Fruit fly (Drosophila melanogaster) whole organism, pupa: ENCODE measurements around the gene CG1695.
"Not testable (repeated sequence)": the region's sequence is repeated elsewhere in the genome, so short reads cannot be mapped to it uniquely, and the experiment has no call there.

Experiments
- CG10348 ChIP-seq: fragments of 200-800 bp; sonication (Bioruptor generic); IDR thresholded peaks from 2 replicates; pipeline ENCODE4 v1.3.6; 2022; ENCODE audit warnings: missing biosample characterization, missing genetic modification characterization
- CG12605 ChIP-seq: fragments of 200-800 bp; sonication (Bioruptor generic); IDR thresholded peaks from 2 replicates; pipeline ENCODE4 v1.3.6; 2022; ENCODE audit warnings: missing biosample characterization, missing genetic modification characterization
- CG13204 ChIP-seq: fragments of 200-800 bp; sonication (Bioruptor generic); optimal IDR thresholded peaks from 2 replicates; lab custom pipeline; 2018; ENCODE audit warnings: missing biosample characterization, mild to moderate bottlenecking, missing genetic modification characterization, moderate library complexity
- CG14655 ChIP-seq: fragments of 200-800 bp; sonication (Bioruptor generic); optimal IDR thresholded peaks from 3 replicates; lab custom pipeline; 2017; ENCODE audit warnings: mild to moderate bottlenecking, missing biosample characterization, missing genetic modification reagents, missing genetic modification characterization
- CG15710 ChIP-seq: fragments of 200-800 bp; sonication (Bioruptor generic); optimal IDR thresholded peaks from 2 replicates; lab custom pipeline; 2018; ENCODE audit warnings: missing biosample characterization, mild to moderate bottlenecking, missing genetic modification characterization, moderate library complexity
- CG17806 ChIP-seq: fragments of 200-800 bp; sonication (Bioruptor generic); optimal IDR thresholded peaks from 2 replicates; lab custom pipeline; 2018; ENCODE audit warnings: missing biosample characterization, mild to moderate bottlenecking, missing genetic modification characterization, moderate library complexity
- CG32121 ChIP-seq: fragments of 200-800 bp; sonication (Bioruptor generic); IDR thresholded peaks from 2 replicates; pipeline ENCODE4 v1.3.6; 2022; ENCODE audit warnings: missing biosample characterization, missing genetic modification characterization
- CG34367 ChIP-seq: fragments of 200-800 bp; sonication (Bioruptor generic); optimal IDR thresholded peaks from 2 replicates; lab custom pipeline; 2018; ENCODE audit warnings: missing biosample characterization, mild to moderate bottlenecking, missing genetic modification characterization
- CG4496 ChIP-seq: fragments of 200-800 bp; sonication (Bioruptor generic); IDR thresholded peaks from 3 replicates; pipeline ENCODE4 v1.3.6; 2022; ENCODE audit warnings: missing biosample characterization, missing genetic modification characterization
- CG8159 ChIP-seq: fragments of 200-800 bp; sonication (Bioruptor generic); optimal IDR thresholded peaks from 3 replicates; lab custom pipeline; 2018; ENCODE audit warnings: missing biosample characterization, mild to moderate bottlenecking, missing genetic modification characterization, moderate library complexity
- CG8301 ChIP-seq: fragments of 200-800 bp; sonication (Bioruptor generic); optimal IDR thresholded peaks from 2 replicates; lab custom pipeline; 2018; ENCODE audit warnings: missing biosample characterization, mild to moderate bottlenecking, missing genetic modification characterization
- CG9948 ChIP-seq: fragments of 200-800 bp; sonication (Bioruptor generic); optimal IDR thresholded peaks from 2 replicates; lab custom pipeline; 2018; ENCODE audit warnings: missing biosample characterization, mild to moderate bottlenecking, missing genetic modification characterization, moderate library complexity
- D1 ChIP-seq: fragments of 200-800 bp; sonication (Bioruptor generic); optimal IDR thresholded peaks from 2 replicates; lab custom pipeline; 2018; ENCODE audit warnings: missing biosample characterization, mild to moderate bottlenecking, missing genetic modification characterization, moderate library complexity
- EcR ChIP-seq: fragments of 200-800 bp; sonication (Bioruptor generic); optimal IDR thresholded peaks from 3 replicates; lab custom pipeline; 2019; ENCODE audit warnings: missing biosample characterization, missing genetic modification characterization, mild to moderate bottlenecking, moderate library complexity, missing genetic modification reagents
- Ets98B ChIP-seq: fragments of 200-800 bp; sonication (Bioruptor generic); IDR thresholded peaks from 2 replicates; pipeline ENCODE4 v1.3.6; 2022; ENCODE audit warnings: missing biosample characterization, missing genetic modification characterization
- Pif1A ChIP-seq: fragments of 200-800 bp; sonication (Bioruptor generic); optimal IDR thresholded peaks from 3 replicates; lab custom pipeline; 2016; ENCODE audit warnings: missing biosample characterization, missing genetic modification characterization
- Pif1B ChIP-seq: fragments of 200-800 bp; sonication (Bioruptor generic); optimal IDR thresholded peaks from 3 replicates; lab custom pipeline; 2016; ENCODE audit warnings: missing biosample characterization, missing genetic modification characterization
- Snoo ChIP-seq: fragments of 200-800 bp; sonication (Bioruptor generic); optimal IDR thresholded peaks from 3 replicates; lab custom pipeline; 2017; ENCODE audit warnings: missing biosample characterization, mild to moderate bottlenecking, missing genetic modification characterization, inconsistent platforms
- fd96Ca ChIP-seq: fragments of 200-800 bp; sonication (Bioruptor generic); IDR thresholded peaks from 3 replicates; pipeline ENCODE4 v1.3.6; 2022; ENCODE audit warnings: missing biosample characterization, missing genetic modification characterization
- gl ChIP-seq: fragments of 200-800 bp; sonication (Bioruptor generic); optimal IDR thresholded peaks from 2 replicates; lab custom pipeline; 2018; ENCODE audit warnings: missing biosample characterization, mild to moderate bottlenecking, missing genetic modification characterization
- rn ChIP-seq: fragments of 200-800 bp; sonication (Bioruptor generic); IDR thresholded peaks from 2 replicates; pipeline ENCODE4 v1.3.6; 2022; ENCODE audit warnings: missing biosample characterization, missing genetic modification characterization

Gene CG1695

dm6 chrX:20429482-20430204, 4.1 kb upstream of the CG1695 start, which contains the start of the genes CG11710 and mal:
Gene CG11710, minus strand, starts transcription at chrX:20429673.
Gene mal, plus strand, starts transcription at chrX:20429675.
- TF ChIP-seq CG34367 (tag; lab: Kevin White, UChicago), result peak; percentile 48
- TF ChIP-seq fd96Ca (GFP tag; lab: Robert Waterston, UW), result peak; percentile 72
- TF ChIP-seq CG4496 (GFP tag; lab: Robert Waterston, UW), result peak; percentile 70
- no peak for TF ChIP-seq D1 (tag; lab: Kevin White, UChicago)
- no peak for TF ChIP-seq CG12605
- peak; percentile 76 for TF ChIP-seq CG17806
- no peak for TF ChIP-seq EcR (GFP tag; lab: Kevin White, UChicago)
- no peak for TF ChIP-seq CG14655 (GFP tag; lab: Kevin White, UChicago)
- TF ChIP-seq CG8301, result peak; percentile 83
- TF ChIP-seq CG15710 (tag; lab: Kevin White, UChicago), result peak; percentile 75
- peak; percentile 79 for TF ChIP-seq CG32121
- peak; percentile 60 for TF ChIP-seq Ets98B (GFP tag; lab: Robert Waterston, UW)
- peak; percentile 88 for TF ChIP-seq CG8159
- TF ChIP-seq Pif1B, result peak; percentile 85
- TF ChIP-seq rn, result no peak
- TF ChIP-seq Pif1A, result no peak
- TF ChIP-seq Snoo (tag; lab: Kevin White, UChicago), result peak; percentile 71
- 0 out of 2 replicates have a peak, but pooled peaks have one; percentile 22 for TF ChIP-seq CG10348 (GFP tag; lab: Robert Waterston, UW)
- TF ChIP-seq CG13204 (GFP tag; lab: Kevin White, UChicago), result no peak
- peak; percentile 69 for TF ChIP-seq gl (tag; lab: Kevin White, UChicago)
- peak; percentile 62 for TF ChIP-seq CG9948

- TF ChIP-seq CG10348 (GFP tag; lab: Robert Waterston, UW), result no peak
- no peak for TF ChIP-seq CG8159
- TF ChIP-seq fd96Ca (GFP tag; lab: Robert Waterston, UW), result no peak
- TF ChIP-seq rn, result no peak
- TF ChIP-seq CG14655 (GFP tag; lab: Kevin White, UChicago), result no peak
- TF ChIP-seq CG9948, result no peak
- TF ChIP-seq CG12605, result no peak
- no peak for TF ChIP-seq EcR (GFP tag; lab: Kevin White, UChicago)
- TF ChIP-seq D1 (tag; lab: Kevin White, UChicago), result no peak
- no peak for TF ChIP-seq CG32121
- no peak for TF ChIP-seq Pif1B
- no peak for TF ChIP-seq Ets98B (GFP tag; lab: Robert Waterston, UW)
- no peak for TF ChIP-seq CG13204 (GFP tag; lab: Kevin White, UChicago)
- no peak for TF ChIP-seq gl (tag; lab: Kevin White, UChicago)
Observed at dm6 chrX:20434534-20434933, 784 bp downstream of the CG1695 start.

dm6 chrX:20436866-20437265, 3.1 kb downstream of the CG1695 start:
- no peak for TF ChIP-seq CG14655 (GFP tag; lab: Kevin White, UChicago)
- TF ChIP-seq CG15710 (tag; lab: Kevin White, UChicago), result no peak
- TF ChIP-seq Pif1B, result no peak
- no peak for TF ChIP-seq D1 (tag; lab: Kevin White, UChicago)
- no peak for TF ChIP-seq CG8159
- no peak for TF ChIP-seq fd96Ca (GFP tag; lab: Robert Waterston, UW)
- no peak for TF ChIP-seq Ets98B (GFP tag; lab: Robert Waterston, UW)
- TF ChIP-seq CG17806, result no peak

- not testable (repeated sequence) for TF ChIP-seq CG10348 (GFP tag; lab: Robert Waterston, UW); CG17806; Snoo (tag; lab: Kevin White, UChicago)
Observed at dm6 chrX:20446071-20446470, 12.3 kb downstream of the CG1695 start, which contains the start of gene CG42578. Gene CG42578, plus strand, starts transcription at chrX:20446371.

DNA sequence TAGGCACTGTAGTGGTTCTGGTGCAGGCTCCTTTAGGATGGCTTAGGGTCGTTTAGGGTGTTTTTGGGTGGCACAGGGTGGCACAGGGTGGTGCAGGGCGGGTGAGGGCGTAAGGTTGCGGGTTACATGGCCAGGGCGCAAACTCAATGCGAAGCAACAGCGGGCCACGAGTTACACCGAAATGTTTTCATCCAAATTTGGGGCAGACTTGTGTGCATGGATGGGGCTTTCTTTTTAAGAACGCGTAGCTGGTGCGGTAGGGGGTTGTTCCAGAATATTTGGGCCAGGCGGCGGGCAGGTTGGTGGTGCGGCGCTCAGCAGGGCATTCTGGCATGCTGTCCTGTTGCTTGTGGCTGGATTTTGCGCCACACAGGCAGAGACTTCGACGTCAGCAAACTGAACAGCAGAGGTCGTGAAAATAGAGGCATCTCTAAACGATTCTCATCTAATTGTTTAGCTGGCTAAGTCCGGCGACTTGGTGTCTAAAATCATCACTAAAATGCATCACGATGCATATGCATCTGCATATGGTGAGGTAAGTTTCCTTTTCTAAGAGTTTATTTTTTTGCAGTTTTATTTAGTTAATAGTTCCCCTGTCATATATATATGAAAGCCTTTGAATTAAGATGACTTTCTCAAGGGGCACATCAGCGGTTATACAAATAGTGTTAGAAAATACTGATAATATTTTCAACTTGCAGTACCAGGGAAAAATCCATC, 14.3 kb downstream of the CG1695 start:
- TF ChIP-seq CG14655 (GFP tag; lab: Kevin White, UChicago) (peak; percentile 12), CG4496 (GFP tag; lab: Robert Waterston, UW) (no peak), CG8159 (peak; percentile 31), D1 (tag; lab: Kevin White, UChicago) (no peak)

dm6 chrX:20448828-20449427, 15.2 kb downstream of the CG1695 start, which contains the start of gene tbc:
Gene tbc, plus strand, starts transcription at chrX:20449331.
- no peak for TF ChIP-seq rn
- no peak for TF ChIP-seq Snoo (tag; lab: Kevin White, UChicago)
- TF ChIP-seq fd96Ca (GFP tag; lab: Robert Waterston, UW), result no peak
- no peak for TF ChIP-seq Ets98B (GFP tag; lab: Robert Waterston, UW)
- no peak for TF ChIP-seq CG8301
- no peak for TF ChIP-seq D1 (tag; lab: Kevin White, UChicago)
- no peak for TF ChIP-seq CG34367 (tag; lab: Kevin White, UChicago)
- TF ChIP-seq CG13204 (GFP tag; lab: Kevin White, UChicago), result no peak
- TF ChIP-seq CG14655 (GFP tag; lab: Kevin White, UChicago), result no peak
- TF ChIP-seq CG15710 (tag; lab: Kevin White, UChicago), result no peak
- TF ChIP-seq Pif1A, result no peak
- no peak for TF ChIP-seq CG8159
- no peak for TF ChIP-seq gl (tag; lab: Kevin White, UChicago)
- no peak for TF ChIP-seq CG4496 (GFP tag; lab: Robert Waterston, UW)
- no peak for TF ChIP-seq CG32121
- no peak for TF ChIP-seq CG10348 (GFP tag; lab: Robert Waterston, UW)
- no peak for TF ChIP-seq Pif1B
- TF ChIP-seq CG9948, result no peak
